Worm (Caenorhabditis elegans) whole organism, L4 larva: ENCODE results near the gene F18C5.10.

Experiments
- F37D6.2 ChIP-seq: sonication (generic microtip); optimal IDR thresholded peaks from 2 replicates; lab custom pipeline; 2016; ENCODE audit warnings: mild to moderate bottlenecking, missing genetic modification characterization, missing compliant biosample characterization
- F49E8.2 ChIP-seq: sonication (generic microtip); optimal IDR thresholded peaks from 2 replicates; lab custom pipeline; 2016; ENCODE audit warnings: missing compliant biosample characterization, mild to moderate bottlenecking, missing genetic modification characterization, borderline replicate concordance
- Y75B8A.6 ChIP-seq: fragments of 200-800 bp; sonication (Bioruptor generic); IDR thresholded peaks from 2 replicates; pipeline ENCODE4 v1.3.6; 2022; ENCODE audit warnings: missing genetic modification reagents, missing genetic modification characterization, missing compliant biosample characterization
- aha-1 ChIP-seq: fragments of 150-350 bp; peaks from one replicate; lab custom pipeline; 2014; ENCODE audit warnings: missing biosample characterization, missing genetic modification characterization
- aly-2 ChIP-seq: sonication (generic microtip); optimal IDR thresholded peaks from 2 replicates; lab custom pipeline; 2018; ENCODE audit warnings: missing biosample characterization, missing genetic modification characterization
- ama-1 ChIP-seq: fragments of 150-350 bp; optimal IDR thresholded peaks from 2 replicates; lab custom pipeline; 2014; ENCODE audit warnings: inconsistent platforms, mixed read lengths
- arid-1 ChIP-seq: fragments of 200-800 bp; sonication (Bioruptor generic); conservative IDR thresholded peaks from 2 replicates; pipeline ENCODE4 v1.3.6; 2022; ENCODE audit warnings: missing genetic modification reagents, missing genetic modification characterization, missing compliant biosample characterization
- ceh-20 ChIP-seq: fragments of 200-800 bp; sonication (Bioruptor generic); IDR thresholded peaks from 2 replicates; pipeline ENCODE4 v1.3.6; 2022; ENCODE audit warnings: missing genetic modification reagents, missing genetic modification characterization, missing compliant biosample characterization
- ceh-44 ChIP-seq: fragments of 200-800 bp; sonication (Bioruptor generic); IDR thresholded peaks from 2 replicates; pipeline ENCODE4 v1.3.6; 2022; ENCODE audit warnings: missing genetic modification reagents, missing genetic modification characterization, missing compliant biosample characterization
- ceh-82 ChIP-seq: sonication (generic microtip); optimal IDR thresholded peaks from 2 replicates; lab custom pipeline; 2017; ENCODE audit warnings: missing biosample characterization, missing genetic modification characterization
- daf-12 ChIP-seq: fragments of 150-350 bp; optimal IDR thresholded peaks from 2 replicates; lab custom pipeline; 2014; ENCODE audit warnings: missing biosample characterization, missing genetic modification reagents, missing genetic modification characterization
- daf-19 ChIP-seq: fragments of 200-800 bp; sonication (Bioruptor generic); conservative IDR thresholded peaks from 2 replicates; pipeline ENCODE4 v1.3.6; 2022; ENCODE audit warnings: missing genetic modification characterization, missing compliant biosample characterization
- daf-8 ChIP-seq: fragments of 200-800 bp; sonication (Bioruptor generic); IDR thresholded peaks from 2 replicates; pipeline ENCODE4 v1.3.6; 2022; ENCODE audit warnings: missing genetic modification characterization, missing compliant biosample characterization
- dmd-8 ChIP-seq: fragments of 200-800 bp; sonication (Bioruptor generic); IDR thresholded peaks from 2 replicates; pipeline ENCODE4 v1.3.6; 2022; ENCODE audit warnings: missing genetic modification characterization, missing compliant biosample characterization
- dmd-9 ChIP-seq: fragments of 200-800 bp; sonication (Bioruptor generic); IDR thresholded peaks from 2 replicates; pipeline ENCODE4 v1.3.6; 2022; ENCODE audit warnings: missing genetic modification reagents, missing genetic modification characterization, missing compliant biosample characterization
- dpl-1 ChIP-seq: fragments of 150-350 bp; optimal IDR thresholded peaks from 2 replicates; lab custom pipeline; 2014; ENCODE audit warnings: missing biosample characterization, missing genetic modification reagents, missing genetic modification characterization
- duxl-1 ChIP-seq: sonication (generic microtip); optimal IDR thresholded peaks from 2 replicates; lab custom pipeline; 2016; ENCODE audit warnings: mild to moderate bottlenecking, missing genetic modification characterization, moderate library complexity, missing compliant biosample characterization; ENCODE audit not compliant: poor library complexity
- hlh-11 ChIP-seq: fragments of 200-800 bp; sonication (Bioruptor generic); optimal IDR thresholded peaks from 2 replicates; lab custom pipeline; 2018; ENCODE audit warnings: mild to moderate bottlenecking, missing genetic modification characterization, missing compliant biosample characterization
- hlh-30 ChIP-seq: sonication (generic microtip); optimal IDR thresholded peaks from 2 replicates; lab custom pipeline; 2017; ENCODE audit warnings: antibody characterized with exemption, mild to moderate bottlenecking, missing genetic modification characterization, missing compliant biosample characterization; ENCODE audit not compliant: insufficient read depth
- hmg-1.1 ChIP-seq: fragments of 200-800 bp; sonication (Bioruptor generic); IDR thresholded peaks from 2 replicates; pipeline ENCODE4 v1.3.6; 2022; ENCODE audit warnings: missing genetic modification reagents, missing genetic modification characterization, missing compliant biosample characterization
- jun-1 ChIP-seq: fragments of 150-350 bp; optimal IDR thresholded peaks from 2 replicates; lab custom pipeline; 2014; ENCODE audit warnings: missing biosample characterization, missing genetic modification reagents, missing genetic modification characterization
- lim-7 ChIP-seq: fragments of 200-800 bp; sonication (Bioruptor generic); IDR thresholded peaks from 2 replicates; pipeline ENCODE4 v1.3.6; 2022; ENCODE audit warnings: missing genetic modification characterization, missing compliant biosample characterization
- lin-13 ChIP-seq: fragments of 150-350 bp; optimal IDR thresholded peaks from 2 replicates; lab custom pipeline; 2014; ENCODE audit warnings: missing biosample characterization, missing genetic modification reagents, missing genetic modification characterization
- lin-15B ChIP-seq: fragments of 150-350 bp; sonication (generic microtip); optimal IDR thresholded peaks from 3 replicates; lab custom pipeline; 2014; ENCODE audit warnings: missing biosample characterization, missing genetic modification characterization
- lsy-2 ChIP-seq, 2 experiments: fragments of 150-350 bp in 1 of 2; sonication (generic microtip) in 1 of 2; optimal IDR thresholded peaks; 2 replicates each; lab custom pipeline; 2014 to 2017; ENCODE audit warnings: missing biosample characterization in 2 of 2, missing genetic modification characterization in 2 of 2
- madf-9 ChIP-seq: fragments of 200-800 bp; sonication (Bioruptor generic); conservative IDR thresholded peaks from 2 replicates; pipeline ENCODE4 v1.3.6; 2022; ENCODE audit warnings: missing genetic modification reagents, missing genetic modification characterization, missing compliant biosample characterization
- mdt-29 ChIP-seq: fragments of 200-800 bp; sonication (Bioruptor generic); IDR thresholded peaks from 2 replicates; pipeline ENCODE4 v1.3.6; 2022; ENCODE audit warnings: missing genetic modification reagents, missing genetic modification characterization, missing compliant biosample characterization
- mes-2 ChIP-seq: sonication (generic microtip); optimal IDR thresholded peaks from 2 replicates; lab custom pipeline; 2016; ENCODE audit warnings: missing genotype, mild to moderate bottlenecking, missing genetic modification characterization, missing compliant biosample characterization; ENCODE audit not compliant: poor library complexity, severe bottlenecking
- mxl-2 ChIP-seq: fragments of 200-800 bp; sonication (Bioruptor generic); conservative IDR thresholded peaks from 2 replicates; pipeline ENCODE4 v1.3.6; 2022; ENCODE audit warnings: missing genetic modification reagents, missing genetic modification characterization, missing compliant biosample characterization
- mxl-3 ChIP-seq: fragments of 200-800 bp; sonication (Bioruptor generic); optimal IDR thresholded peaks from 2 replicates; lab custom pipeline; 2018; ENCODE audit warnings: mild to moderate bottlenecking, missing genetic modification characterization, missing compliant biosample characterization
- nhr-102 ChIP-seq: sonication (generic microtip); optimal IDR thresholded peaks from 2 replicates; lab custom pipeline; 2016; ENCODE audit warnings: mild to moderate bottlenecking, missing genetic modification characterization, moderate library complexity, missing compliant biosample characterization
- nhr-11 ChIP-seq: fragments of 150-350 bp; optimal IDR thresholded peaks from 2 replicates; lab custom pipeline; 2014; ENCODE audit warnings: missing biosample characterization, missing genetic modification characterization
- nhr-111 ChIP-seq: fragments of 200-800 bp; sonication (Bioruptor generic); optimal IDR thresholded peaks from 2 replicates; lab custom pipeline; 2018; ENCODE audit warnings: mild to moderate bottlenecking, missing genetic modification characterization, missing compliant biosample characterization
- nhr-25 ChIP-seq: sonication (generic microtip); optimal IDR thresholded peaks from 2 replicates; lab custom pipeline; 2017; ENCODE audit warnings: missing genetic modification characterization, mild to moderate bottlenecking, missing compliant biosample characterization, antibody characterized with exemption, moderate library complexity, borderline replicate concordance; ENCODE audit not compliant: insufficient read depth
- nhr-28 ChIP-seq: fragments of 150-350 bp; optimal IDR thresholded peaks from 2 replicates; lab custom pipeline; 2014; ENCODE audit warnings: missing biosample characterization, missing genetic modification characterization
- nhr-41 ChIP-seq: fragments of 200-800 bp; sonication (Bioruptor generic); IDR thresholded peaks from 2 replicates; pipeline ENCODE4 v1.3.6; 2022; ENCODE audit warnings: missing genetic modification reagents, missing genetic modification characterization, missing compliant biosample characterization
- nhr-6 ChIP-seq: fragments of 150-350 bp; optimal IDR thresholded peaks from 2 replicates; lab custom pipeline; 2014; ENCODE audit warnings: missing biosample characterization, missing genetic modification characterization
- nhr-76 ChIP-seq: fragments of 150-350 bp; optimal IDR thresholded peaks from 2 replicates; lab custom pipeline; 2014; ENCODE audit warnings: missing biosample characterization, missing genetic modification characterization
- pha-4 ChIP-seq, 2 experiments: fragments of 150-350 bp in 1 of 2; fragments of 200-800 bp in 1 of 2; sonication (Bioruptor generic) in 1 of 2; IDR thresholded peaks in 1 of 2; optimal IDR thresholded peaks in 1 of 2; 2 replicates each; pipeline versions ENCODE4 v1.3.6 to Lab custom; 2014 to 2022; ENCODE audit warnings: missing genetic modification characterization in 2 of 2, missing genetic modification reagents in 2 of 2, missing biosample characterization in 1 of 2, missing compliant biosample characterization in 1 of 2
- php-3 ChIP-seq: fragments of 200-800 bp; sonication (Bioruptor generic); IDR thresholded peaks from 2 replicates; pipeline ENCODE4 v1.3.6; 2022; ENCODE audit warnings: missing genetic modification reagents, missing genetic modification characterization, missing compliant biosample characterization
- rbr-2 ChIP-seq: sonication (generic microtip); optimal IDR thresholded peaks from 2 replicates; lab custom pipeline; 2016; ENCODE audit warnings: missing genotype, missing genetic modification characterization, missing compliant biosample characterization
- saeg-2 ChIP-seq: fragments of 200-800 bp; sonication (Bioruptor generic); IDR thresholded peaks from 2 replicates; pipeline ENCODE4 v1.3.6; 2022; ENCODE audit warnings: missing genetic modification reagents, missing genetic modification characterization, missing compliant biosample characterization
- sdz-12 ChIP-seq: fragments of 200-800 bp; sonication (Bioruptor generic); optimal IDR thresholded peaks from 2 replicates; lab custom pipeline; 2018; ENCODE audit warnings: mild to moderate bottlenecking, missing genetic modification characterization, missing compliant biosample characterization
- spr-1 ChIP-seq: sonication (generic microtip); optimal IDR thresholded peaks from 2 replicates; lab custom pipeline; 2016; ENCODE audit warnings: mild to moderate bottlenecking, missing genetic modification characterization, missing compliant biosample characterization
- spr-3 ChIP-seq: fragments of 200-800 bp; sonication (Bioruptor generic); optimal IDR thresholded peaks from 2 replicates; lab custom pipeline; 2018; ENCODE audit warnings: mild to moderate bottlenecking, missing genetic modification characterization, missing compliant biosample characterization
- tra-1 ChIP-seq: fragments of 200-800 bp; sonication (Bioruptor generic); IDR thresholded peaks from 2 replicates; pipeline ENCODE4 v1.3.6; 2022; ENCODE audit warnings: missing genetic modification reagents, missing genetic modification characterization, missing compliant biosample characterization
- unc-130 ChIP-seq: sonication (generic microtip); optimal IDR thresholded peaks from 2 replicates; lab custom pipeline; 2016; ENCODE audit warnings: missing genetic modification reagents, missing genetic modification characterization, missing compliant biosample characterization
- unc-39 ChIP-seq: sonication (generic microtip); optimal IDR thresholded peaks from 2 replicates; lab custom pipeline; 2017; ENCODE audit warnings: missing biosample characterization, missing genetic modification characterization
- zag-1 ChIP-seq: fragments of 150-350 bp; optimal IDR thresholded peaks from 2 replicates; lab custom pipeline; 2014; ENCODE audit warnings: missing biosample characterization, missing genetic modification characterization
- zip-11 ChIP-seq: fragments of 200-800 bp; sonication (Bioruptor generic); IDR thresholded peaks from 2 replicates; pipeline ENCODE4 v1.3.6; 2022; ENCODE audit warnings: missing genetic modification characterization, missing compliant biosample characterization
- ztf-11 ChIP-seq: fragments of 150-350 bp; optimal IDR thresholded peaks from 2 replicates; lab custom pipeline; 2014; ENCODE audit warnings: missing biosample characterization, missing genetic modification characterization
- ztf-7 ChIP-seq: fragments of 150-350 bp; optimal IDR thresholded peaks from 2 replicates; lab custom pipeline; 2014; ENCODE audit warnings: missing biosample characterization, missing genetic modification characterization

F18C5.10 gene

ce11 chrII:6563238-6563637, 2.0 kb upstream of the F18C5.10 start (continued):
- TF ChIP-seq ztf-7 (tag; lab: Kevin White, UChicago): no peak
- no peak for TF ChIP-seq lin-15B (tag; lab: Kevin White, UChicago)
- no peak for TF ChIP-seq daf-8 (GFP tag; lab: Robert Waterston, UW)
- no peak for TF ChIP-seq arid-1
- no peak for TF ChIP-seq mxl-3 (GFP tag; lab: Kevin White, UChicago)
- no peak for TF ChIP-seq nhr-76
- peak; percentile 72 for TF ChIP-seq hlh-11
- no peak for TF ChIP-seq nhr-25
- no peak for TF ChIP-seq Y75B8A.6 (GFP tag; lab: Robert Waterston, UW)
- TF ChIP-seq ztf-11 (tag; lab: Kevin White, UChicago): no peak
- TF ChIP-seq daf-12 (tag; lab: Kevin White, UChicago): no peak
- TF ChIP-seq nhr-102: no peak
- TF ChIP-seq dmd-9 (GFP tag; lab: Robert Waterston, UW): no peak
- no peak for TF ChIP-seq mdt-29 (GFP tag; lab: Robert Waterston, UW)
- no peak for TF ChIP-seq lin-13 (GFP tag; lab: Kevin White, UChicago)
- TF ChIP-seq dpl-1: no peak
- peak; percentile 27 for TF ChIP-seq F37D6.2 (tag; lab: Kevin White, UChicago)
- no peak for TF ChIP-seq lim-7 (GFP tag; lab: Robert Waterston, UW)
- no peak for TF ChIP-seq hlh-30 (tag; lab: Kevin White, UChicago)
- peak in 1 of 2 experiments; percentile 27 for TF ChIP-seq lsy-2 (tag; optimal IDR thresholded peaks at IDR 0.05; lab: Kevin White, UChicago)
- TF ChIP-seq spr-1 (tag; lab: Kevin White, UChicago): no peak
- TF ChIP-seq nhr-11: no peak
- TF ChIP-seq aly-2 (tag; lab: Kevin White, UChicago): no peak
- TF ChIP-seq tra-1 (GFP tag; lab: Robert Waterston, UW): no peak
- no peak for TF ChIP-seq zip-11 (GFP tag; lab: Robert Waterston, UW)
- TF ChIP-seq saeg-2 (GFP tag; lab: Robert Waterston, UW): no peak
- TF ChIP-seq mes-2 (tag; lab: Kevin White, UChicago): peak; percentile 31
- no peak for TF ChIP-seq unc-130 (GFP tag; lab: Kevin White, UChicago)
- no peak for TF ChIP-seq pha-4 (GFP tag; IDR thresholded peaks at IDR 0.05; lab: Robert Waterston, UW)
- TF ChIP-seq pha-4 (tag; optimal IDR thresholded peaks at IDR 0.05; lab: Kevin White, UChicago): no peak
- no peak for TF ChIP-seq duxl-1 (tag; lab: Kevin White, UChicago)
- no peak for TF ChIP-seq rbr-2
- TF ChIP-seq dmd-8 (GFP tag; lab: Robert Waterston, UW): no peak
- TF ChIP-seq nhr-6: no peak
- TF ChIP-seq aha-1: no peak
- no peak for TF ChIP-seq nhr-111 (GFP tag; lab: Kevin White, UChicago)
- no peak for TF ChIP-seq sdz-12
- TF ChIP-seq php-3: no peak
- TF ChIP-seq daf-19 (GFP tag; lab: Robert Waterston, UW): no peak
- no peak for TF ChIP-seq madf-9 (GFP tag; lab: Robert Waterston, UW)
- no peak for TF ChIP-seq jun-1 (tag; lab: Kevin White, UChicago)
- no peak for TF ChIP-seq F49E8.2 (tag; lab: Kevin White, UChicago)
- no peak for TF ChIP-seq ceh-44 (GFP tag; lab: Robert Waterston, UW)
- no peak for TF ChIP-seq spr-3 (GFP tag; lab: Kevin White, UChicago)
- peak; percentile 78 for TF ChIP-seq hmg-1.1 (GFP tag; lab: Robert Waterston, UW)
- TF ChIP-seq unc-39 (tag; lab: Kevin White, UChicago): no peak
- no peak for TF ChIP-seq ceh-82 (tag; lab: Kevin White, UChicago)
- no peak for TF ChIP-seq mxl-2 (GFP tag; lab: Robert Waterston, UW)
- no peak for TF ChIP-seq nhr-41 (GFP tag; lab: Robert Waterston, UW)
- no peak for TF ChIP-seq ceh-20 (GFP tag; lab: Robert Waterston, UW)
- TF ChIP-seq ama-1: no peak
- no peak for TF ChIP-seq zag-1 (tag; lab: Kevin White, UChicago)
- TF ChIP-seq nhr-28 (tag; lab: Kevin White, UChicago): no peak
